Fruit fly (Drosophila melanogaster) whole organism, embryonic: Measurements from ENCODE around the gene ea.

Experiments
- Abd-B ChIP-seq: fragments of 200-800 bp; sonication (Bioruptor generic); optimal IDR thresholded peaks from 2 replicates; lab custom pipeline; 2018; ENCODE audit warnings: missing biosample characterization, mild to moderate bottlenecking, missing genetic modification characterization, moderate library complexity
- Aef1 ChIP-seq: fragments of 200-800 bp; sonication (Bioruptor generic); IDR thresholded peaks from 3 replicates; pipeline ENCODE4 v1.3.6; 2022; ENCODE audit warnings: missing biosample characterization, missing genetic modification characterization
- CG11247 ChIP-seq: fragments of 200-800 bp; sonication (Bioruptor generic); IDR thresholded peaks from 2 replicates; pipeline ENCODE4 v1.3.6; 2022; ENCODE audit warnings: missing biosample characterization, missing genetic modification characterization
- CG12071 ChIP-seq: fragments of 200-800 bp; sonication (Bioruptor generic); optimal IDR thresholded peaks from 3 replicates; lab custom pipeline; 2018; ENCODE audit warnings: missing biosample characterization, mild to moderate bottlenecking, missing genetic modification characterization
- CG12155 ChIP-seq: fragments of 200-800 bp; sonication (Bioruptor generic); optimal IDR thresholded peaks from 3 replicates; lab custom pipeline; 2016; ENCODE audit warnings: missing biosample characterization, missing genetic modification characterization
- CG14860 ChIP-seq: fragments of 200-800 bp; sonication (Bioruptor generic); IDR thresholded peaks from 3 replicates; pipeline ENCODE4 v1.3.6; 2022; ENCODE audit warnings: missing biosample characterization, missing genetic modification characterization; ENCODE audit not compliant: partially characterized antibody
- CG15073 ChIP-seq: fragments of 200-800 bp; sonication (Bioruptor generic); optimal IDR thresholded peaks from 2 replicates; lab custom pipeline; 2016; ENCODE audit warnings: missing biosample characterization, missing genetic modification characterization
- CG15269 ChIP-seq: fragments of 200-800 bp; sonication (Bioruptor generic); optimal IDR thresholded peaks from 2 replicates; lab custom pipeline; 2018; ENCODE audit warnings: missing biosample characterization, mild to moderate bottlenecking, missing genetic modification characterization, moderate library complexity
- CG15479 ChIP-seq: fragments of 200-800 bp; sonication (Bioruptor generic); optimal IDR thresholded peaks from 3 replicates; lab custom pipeline; 2019; ENCODE audit warnings: missing biosample characterization, mild to moderate bottlenecking, missing genetic modification characterization, moderate library complexity
- CG15601 ChIP-seq: fragments of 200-800 bp; sonication (Bioruptor generic); optimal IDR thresholded peaks from 3 replicates; lab custom pipeline; 2019; ENCODE audit warnings: missing biosample characterization, mild to moderate bottlenecking, missing genetic modification characterization, moderate library complexity
- CG15696 ChIP-seq: fragments of 200-800 bp; sonication (Bioruptor generic); optimal IDR thresholded peaks from 2 replicates; lab custom pipeline; 2019; ENCODE audit warnings: missing biosample characterization, mild to moderate bottlenecking, missing genetic modification characterization, moderate library complexity
- CG1832 ChIP-seq: fragments of 200-800 bp; sonication (Bioruptor generic); optimal IDR thresholded peaks from 2 replicates; lab custom pipeline; 2017; ENCODE audit warnings: missing biosample characterization, mild to moderate bottlenecking, missing genetic modification characterization, inconsistent platforms
- CG2129 ChIP-seq: fragments of 200-800 bp; sonication (Bioruptor generic); IDR thresholded peaks from 2 replicates; pipeline ENCODE4 v1.3.6; 2022; ENCODE audit warnings: missing biosample characterization, missing genetic modification characterization; ENCODE audit not compliant: partially characterized antibody
- CG30020 ChIP-seq: fragments of 200-800 bp; optimal IDR thresholded peaks from 2 replicates; lab custom pipeline; 2019; ENCODE audit warnings: missing biosample characterization, mild to moderate bottlenecking, missing genetic modification characterization, moderate library complexity
- CG31224 ChIP-seq: fragments of 200-800 bp; sonication (Bioruptor generic); IDR thresholded peaks from 2 replicates; pipeline ENCODE4 v1.3.6; 2022; ENCODE audit warnings: missing biosample characterization, missing genetic modification characterization
- CG43689 ChIP-seq: fragments of 200-800 bp; sonication (Bioruptor generic); IDR thresholded peaks from 2 replicates; pipeline ENCODE4 v1.3.6; 2022; ENCODE audit warnings: missing biosample characterization, missing genetic modification characterization
- CG4730 ChIP-seq: fragments of 200-800 bp; sonication (Bioruptor generic); IDR thresholded peaks from 2 replicates; pipeline ENCODE4 v1.3.6; 2022; ENCODE audit warnings: missing biosample characterization, missing genetic modification characterization
- CG7271 ChIP-seq: fragments of 200-800 bp; sonication (Bioruptor generic); optimal IDR thresholded peaks from 2 replicates; lab custom pipeline; 2018; ENCODE audit warnings: missing biosample characterization, mild to moderate bottlenecking, missing genetic modification characterization, moderate library complexity
- CG7357 ChIP-seq: fragments of 200-800 bp; sonication (Bioruptor generic); IDR thresholded peaks from 3 replicates; pipeline ENCODE4 v1.3.6; 2022; ENCODE audit warnings: missing biosample characterization, missing genetic modification characterization
- CG8944 ChIP-seq: fragments of 200-800 bp; sonication (Bioruptor generic); optimal IDR thresholded peaks from 3 replicates; lab custom pipeline; 2016; ENCODE audit warnings: missing biosample characterization, missing genetic modification characterization
- CG9215 ChIP-seq: fragments of 200-800 bp; sonication (Bioruptor generic); IDR thresholded peaks from 2 replicates; pipeline ENCODE4 v1.3.6; 2022; ENCODE audit warnings: missing biosample characterization, missing genetic modification characterization
- D19A ChIP-seq: fragments of 200-800 bp; optimal IDR thresholded peaks from 3 replicates; lab custom pipeline; 2019; ENCODE audit warnings: missing biosample characterization, mild to moderate bottlenecking, missing genetic modification characterization, moderate library complexity
- Elba2 ChIP-seq: fragments of 200-800 bp; sonication (Bioruptor generic); optimal IDR thresholded peaks from 3 replicates; lab custom pipeline; 2016; ENCODE audit warnings: missing biosample characterization, missing genetic modification characterization
- Fer3 ChIP-seq: fragments of 200-800 bp; sonication (Bioruptor generic); optimal IDR thresholded peaks from 2 replicates; lab custom pipeline; 2018; ENCODE audit warnings: missing biosample characterization, mild to moderate bottlenecking, missing genetic modification characterization, moderate library complexity
- Gug ChIP-seq: fragments of 200-800 bp; sonication (Bioruptor generic); IDR thresholded peaks from 4 replicates; pipeline ENCODE4 v1.3.6; 2022; ENCODE audit warnings: missing biosample characterization, missing genetic modification characterization
- Hsf ChIP-seq: fragments of 200-800 bp; sonication (Bioruptor generic); optimal IDR thresholded peaks from 3 replicates; lab custom pipeline; 2016; ENCODE audit warnings: missing biosample characterization, missing genetic modification characterization
- MBD-R2 ChIP-seq: fragments of 200-800 bp; sonication (Bioruptor generic); IDR thresholded peaks from 2 replicates; pipeline ENCODE4 v1.3.6; 2022; ENCODE audit warnings: missing biosample characterization, missing genetic modification characterization
- Max ChIP-seq: fragments of 200-800 bp; sonication (Bioruptor generic); optimal IDR thresholded peaks from 2 replicates; lab custom pipeline; 2016; ENCODE audit warnings: missing biosample characterization, mild to moderate bottlenecking, missing genetic modification characterization
- Mrtf ChIP-seq: fragments of 200-800 bp; sonication (Bioruptor generic); IDR thresholded peaks from 3 replicates; pipeline ENCODE4 v1.3.6; 2022; ENCODE audit warnings: missing biosample characterization, missing genetic modification characterization
- Pdp1 ChIP-seq, 2 experiments: fragments of 200-800 bp; sonication (Bioruptor generic); optimal IDR thresholded peaks; 3 replicates each; lab custom pipeline; 2016; ENCODE audit warnings: missing biosample characterization in 2 of 2, missing genetic modification characterization in 2 of 2, mild to moderate bottlenecking in 1 of 2, moderate library complexity in 1 of 2
- Xrp1 ChIP-seq: fragments of 200-800 bp; sonication (Bioruptor generic); IDR thresholded peaks from 2 replicates; pipeline ENCODE4 v1.3.6; 2022; ENCODE audit warnings: missing biosample characterization, missing genetic modification characterization
- YL-1 ChIP-seq: fragments of 200-800 bp; sonication (Bioruptor generic); optimal IDR thresholded peaks from 3 replicates; lab custom pipeline; 2017; ENCODE audit warnings: missing biosample characterization, mild to moderate bottlenecking, missing genetic modification characterization
- ab ChIP-seq: fragments of 200-800 bp; sonication (Bioruptor generic); optimal IDR thresholded peaks from 2 replicates; lab custom pipeline; 2016; ENCODE audit warnings: missing biosample characterization, missing genetic modification characterization
- amos ChIP-seq: fragments of 200-800 bp; sonication (Bioruptor generic); IDR thresholded peaks from 2 replicates; pipeline ENCODE4 v1.3.6; 2022; ENCODE audit warnings: missing biosample characterization, missing genetic modification characterization; ENCODE audit not compliant: partially characterized antibody
- bab2 ChIP-seq: fragments of 200-800 bp; sonication (Bioruptor generic); optimal IDR thresholded peaks from 2 replicates; lab custom pipeline; 2016; ENCODE audit warnings: missing biosample characterization, missing genetic modification characterization
- bowl ChIP-seq: fragments of 200-800 bp; sonication (Bioruptor generic); IDR thresholded peaks from 2 replicates; pipeline ENCODE4 v1.3.6; 2022; ENCODE audit warnings: missing biosample characterization, missing genetic modification characterization
- chm ChIP-seq: fragments of 200-800 bp; sonication (Bioruptor generic); IDR thresholded peaks from 2 replicates; pipeline ENCODE4 v1.3.6; 2022; ENCODE audit warnings: missing biosample characterization, missing genetic modification characterization
- dmrt11E ChIP-seq: fragments of 200-800 bp; sonication (Bioruptor generic); optimal IDR thresholded peaks from 3 replicates; lab custom pipeline; 2018; ENCODE audit warnings: missing biosample characterization, mild to moderate bottlenecking, missing genetic modification characterization, moderate library complexity
- dpn ChIP-seq, 2 experiments: fragments of 200-800 bp; sonication (Bioruptor generic); optimal IDR thresholded peaks; 3 replicates each; lab custom pipeline; 2016; ENCODE audit warnings: missing biosample characterization in 2 of 2, missing genetic modification characterization in 2 of 2
- en ChIP-seq: fragments of 200-800 bp; sonication (Bioruptor generic); optimal IDR thresholded peaks from 2 replicates; lab custom pipeline; 2016; ENCODE audit warnings: missing biosample characterization, missing genetic modification characterization
- gro ChIP-seq: fragments of 200-800 bp; sonication (Bioruptor generic); optimal IDR thresholded peaks from 2 replicates; lab custom pipeline; 2016; ENCODE audit warnings: missing biosample characterization, missing genetic modification characterization
- gsb ChIP-seq: fragments of 200-800 bp; sonication (Bioruptor generic); IDR thresholded peaks from 2 replicates; pipeline ENCODE4 v1.3.6; 2022; ENCODE audit warnings: missing biosample characterization, missing genetic modification characterization
- gsb-n ChIP-seq: fragments of 200-800 bp; sonication (Bioruptor generic); optimal IDR thresholded peaks from 3 replicates; lab custom pipeline; 2018; ENCODE audit warnings: missing biosample characterization, mild to moderate bottlenecking, missing genetic modification characterization
- lola ChIP-seq, 3 experiments: fragments of >200 bp in 2 of 3; fragments of 200-800 bp in 1 of 3; sonication (Bioruptor generic) in 1 of 3; optimal IDR thresholded peaks; 2 replicates each; lab custom pipeline; 2017 to 2019; ENCODE audit warnings: missing biosample characterization in 3 of 3, missing genetic modification characterization in 3 of 3, mild to moderate bottlenecking in 1 of 3, moderate library complexity in 1 of 3
- nau ChIP-seq: fragments of 200-800 bp; sonication (Bioruptor generic); optimal IDR thresholded peaks from 3 replicates; lab custom pipeline; 2017; ENCODE audit warnings: missing biosample characterization, mild to moderate bottlenecking, missing genetic modification characterization, missing genetic modification reagents
- nerfin-1 ChIP-seq: fragments of 200-800 bp; sonication (Bioruptor generic); optimal IDR thresholded peaks from 3 replicates; lab custom pipeline; 2019; ENCODE audit warnings: missing biosample characterization, mild to moderate bottlenecking, missing genetic modification characterization, moderate library complexity
- pan ChIP-seq, 4 experiments: fragments of >200 bp in 3 of 4; fragments of 200-800 bp in 1 of 4; sonication (Bioruptor generic) in 1 of 4; optimal IDR thresholded peaks in 3 of 4; IDR thresholded peaks in 1 of 4; 2 replicates each; pipeline versions ENCODE4 v1.3.6 to Lab custom; 2017 to 2022; ENCODE audit warnings: missing biosample characterization in 2 of 4, missing genetic modification characterization in 2 of 4, mixed read lengths in 1 of 4
- repo ChIP-seq: fragments of 200-800 bp; sonication (Bioruptor generic); optimal IDR thresholded peaks from 2 replicates; lab custom pipeline; 2016; ENCODE audit warnings: missing biosample characterization, missing genetic modification characterization
- slbo ChIP-seq: fragments of 200-800 bp; sonication (Bioruptor generic); IDR thresholded peaks from 2 replicates; pipeline ENCODE4 v1.3.6; 2022; ENCODE audit warnings: missing biosample characterization, missing genetic modification characterization
- slp2 ChIP-seq: fragments of 200-800 bp; sonication (Bioruptor generic); optimal IDR thresholded peaks from 2 replicates; lab custom pipeline; 2016; ENCODE audit warnings: missing biosample characterization, missing genetic modification characterization
- sna ChIP-seq: fragments of 200-800 bp; sonication (Bioruptor generic); IDR thresholded peaks from 2 replicates; pipeline ENCODE4 v1.3.6; 2022; ENCODE audit warnings: missing biosample characterization, missing genetic modification characterization; ENCODE audit not compliant: partially characterized antibody

Gene ea

DNA sequence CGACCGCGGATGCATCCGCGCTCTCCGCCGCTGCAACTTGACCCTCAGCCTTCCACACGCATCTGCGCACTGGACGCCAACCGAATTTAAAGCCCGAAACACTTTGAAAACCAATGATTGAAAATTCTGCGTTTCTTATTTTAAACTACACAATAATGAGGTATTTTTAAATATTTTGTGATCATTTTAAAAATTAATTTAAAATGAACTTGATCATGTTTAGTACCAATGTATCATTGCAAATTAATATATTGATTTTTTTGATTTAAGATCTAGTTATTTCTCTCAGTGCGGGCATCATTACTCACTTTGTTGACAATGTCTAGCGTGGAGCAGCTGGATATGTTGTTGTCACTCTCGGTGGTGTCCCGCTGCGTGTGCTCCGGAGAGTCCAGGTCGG, 38.3 kb downstream of the ea start (continued):
- TF ChIP-seq gro (GFP tag; lab: Kevin White, UChicago) (no peak), CG12071 (no peak), Gug (GFP tag; lab: Robert Waterston, UW) (no peak), YL-1 (no peak), Mrtf (no peak), nau (no peak), MBD-R2 (GFP tag; lab: Robert Waterston, UW) (no peak), bab2 (GFP tag; lab: Kevin White, UChicago) (no peak), CG11247 (GFP tag; lab: Robert Waterston, UW) (no peak), sna (no peak), Pdp1 (GFP tag; optimal IDR thresholded peaks at IDR 0.05; lab: Kevin White, UChicago) (no peak), CG30020 (no peak), gsb-n (no peak), CG4730 (GFP tag; lab: Robert Waterston, UW) (no peak), CG14860 (GFP tag; lab: Robert Waterston, UW) (no peak), Fer3 (no peak), CG2129 (GFP tag; lab: Robert Waterston, UW) (no peak), en (GFP tag; lab: Kevin White, UChicago) (no peak), Xrp1 (GFP tag; lab: Robert Waterston, UW) (peak; percentile 41; the same call in 1 of the 2 replicates), CG7357 (GFP tag; lab: Robert Waterston, UW) (no peak), bowl (GFP tag; lab: Robert Waterston, UW) (no peak), CG7271 (tag; lab: Kevin White, UChicago) (no peak), CG15696 (tag; lab: Kevin White, UChicago) (no peak), CG1832 (GFP tag; lab: Kevin White, UChicago) (no peak), pan (optimal IDR thresholded peaks at IDR 0.05; lab: Kevin White, UChicago) (no peak), pan (GFP tag; optimal IDR thresholded peaks at IDR 0.05 in 1 of 2, IDR thresholded peaks at IDR 0.05 in 1 of 2) (peak in 1 of 2 experiments; percentile 65), CG43689 (no peak), chm (no peak), CG8944 (no peak), CG15269 (tag; lab: Kevin White, UChicago) (no peak), Elba2 (no peak), Abd-B (no peak), dpn (GFP tag; optimal IDR thresholded peaks at IDR 0.05; lab: Kevin White, UChicago) (peak in 1 of 2 experiments; percentile 23), CG15479 (GFP tag; lab: Kevin White, UChicago) (no peak), CG15601 (tag; lab: Kevin White, UChicago) (no peak), CG31224 (GFP tag; lab: Robert Waterston, UW) (no peak), Aef1 (GFP tag; lab: Robert Waterston, UW) (no peak), gsb (GFP tag; lab: Robert Waterston, UW) (no peak), Max (GFP tag; lab: Kevin White, UChicago) (no peak), Hsf (GFP tag; lab: Kevin White, UChicago) (no peak), D19A (tag; lab: Kevin White, UChicago) (no peak), slp2 (no peak), slbo (GFP tag; lab: Robert Waterston, UW) (peak; percentile 66), ab (GFP tag; lab: Kevin White, UChicago) (no peak), CG12155 (GFP tag; lab: Kevin White, UChicago) (no peak), CG9215 (GFP tag; lab: Robert Waterston, UW) (no peak), CG15073 (GFP tag; lab: Kevin White, UChicago) (no peak), lola (GFP tag; optimal IDR thresholded peaks at IDR 0.05; lab: Kevin White, UChicago) (no peak), repo (GFP tag; lab: Kevin White, UChicago) (no peak), amos (no peak), nerfin-1 (tag; lab: Kevin White, UChicago) (no peak), dmrt11E (peak; percentile 15)
